Fruit fly (Drosophila melanogaster): ENCODE data around the gene CG17712.
A peak's percentile ranks its signal among the peaks of the same experiment; 100 is the strongest.

The CG17712 gene

dm6 chr2L:1729607-1730011 lies 22.3 kb downstream of the CG17712 start, which contains the start of the genes Eno and CG31937 (continued):
- TF ChIP-seq wek (GFP tag; optimal IDR thresholded peaks at IDR 0.05) (no peak), peb (GFP tag; IDR thresholded peaks at IDR 0.05) (no peak), dpn (GFP tag; optimal IDR thresholded peaks at IDR 0.05) (peak; percentile 12 to 39), Hand (GFP tag; optimal IDR thresholded peaks at IDR 0.05) (no peak), oc (tag; optimal IDR thresholded peaks at IDR 0.05) (no peak), dysf (GFP tag; IDR thresholded peaks at IDR 0.05) (peak; percentile 72; the same call in 1 of the 3 replicates), CG18619 (GFP tag; optimal IDR thresholded peaks at IDR 0.05) (no peak), CG10959 (GFP tag; IDR thresholded peaks at IDR 0.05) (no peak), dm (GFP tag; optimal IDR thresholded peaks at IDR 0.05) (no peak), stwl (tag; optimal IDR thresholded peaks at IDR 0.05) (no peak), Usf (GFP tag; optimal IDR thresholded peaks at IDR 0.05) (no peak), CG6254 (GFP tag; optimal IDR thresholded peaks at IDR 0.05) (no peak), gsb (GFP tag; IDR thresholded peaks at IDR 0.05) (no peak), D19A (tag; optimal IDR thresholded peaks at IDR 0.05) (no peak), CG11247 (GFP tag; IDR thresholded peaks at IDR 0.05) (no peak), scrt (GFP tag; optimal IDR thresholded peaks at IDR 0.05) (no peak), tio (GFP tag; optimal IDR thresholded peaks at IDR 0.05) (peak; percentile 29), PHDP (tag; optimal IDR thresholded peaks at IDR 0.05) (peak; percentile 60), vnd (GFP tag; IDR thresholded peaks at IDR 0.05; ENCODE audit: partially characterized antibody) (no peak), otp (GFP tag; IDR thresholded peaks at IDR 0.05) (no peak; the same call in 2 of the 3 replicates), yki (optimal IDR thresholded peaks at IDR 0.05) (no peak), Gsc (GFP tag; IDR thresholded peaks at IDR 0.05) (no peak), B-H1 (GFP tag; IDR thresholded peaks at IDR 0.05) (peak; percentile 17; the same call in 2 of the 3 replicates), CG30020 (tag; optimal IDR thresholded peaks at IDR 0.05) (no peak), unpg (GFP tag; optimal IDR thresholded peaks at IDR 0.05) (peak; percentile 4), CG32532 (GFP tag; IDR thresholded peaks at IDR 0.05) (peak; percentile 80), lilli (GFP tag; optimal IDR thresholded peaks at IDR 0.05) (peak; percentile 59), CG3726 (GFP tag; IDR thresholded peaks at IDR 0.05) (no peak), CG1233 (GFP tag; optimal IDR thresholded peaks at IDR 0.05) (no peak), sima (GFP tag; optimal IDR thresholded peaks at IDR 0.05) (no peak), CG11398 (GFP tag; optimal IDR thresholded peaks at IDR 0.05) (no peak), prd (optimal IDR thresholded peaks at IDR 0.05) (no peak), prd (GFP tag; IDR thresholded peaks at IDR 0.05) (peak; percentile 50), Kr (GFP tag; optimal IDR thresholded peaks at IDR 0.05) (no peak), cas (GFP tag; IDR thresholded peaks at IDR 0.05) (no peak), CG10654 (GFP tag; optimal IDR thresholded peaks at IDR 0.05) (no peak), Oaz (GFP tag; IDR thresholded peaks at IDR 0.05) (peak; percentile 56; the same call in 1 of the 2 replicates), CG3995 (GFP tag; optimal IDR thresholded peaks at IDR 0.05) (peak; percentile 98), CG17612 (GFP tag; IDR thresholded peaks at IDR 0.05) (peak; percentile 22; the same call in 1 of the 2 replicates), CG7987 (GFP tag; optimal IDR thresholded peaks at IDR 0.05) (peak; percentile 58), wdn (GFP tag; IDR thresholded peaks at IDR 0.05) (0 out of 2 replicates have a peak, but pooled peaks have one; percentile 46), CG4404 (GFP tag; IDR thresholded peaks at IDR 0.05) (peak; percentile 33; the same call in 1 of the 2 replicates), ranshi (GFP tag; IDR thresholded peaks at IDR 0.05) (peak; percentile 55; the same call in 1 of the 2 replicates), CG7372 (GFP tag; IDR thresholded peaks at IDR 0.05) (no peak), her (GFP tag; optimal IDR thresholded peaks at IDR 0.05) (no peak), Six4 (GFP tag; optimal IDR thresholded peaks at IDR 0.05) (no peak), slp2 (GFP tag; optimal IDR thresholded peaks at IDR 0.05) (no peak), CG18599 (GFP tag; optimal IDR thresholded peaks at IDR 0.05) (peak; percentile 39), CG34376 (GFP tag; optimal IDR thresholded peaks at IDR 0.05) (peak; percentile 54), pzg (GFP tag; optimal IDR thresholded peaks at IDR 0.05) (peak; percentile 50), chif (GFP tag; optimal IDR thresholded peaks at IDR 0.05) (peak; percentile 33 to 45), ems (GFP tag; optimal IDR thresholded peaks at IDR 0.05) (no peak)
